Fruit fly (Drosophila melanogaster) whole organism, embryonic: ENCODE data around the gene Rpp14b.

Experiments
- CG12104 ChIP-seq: fragments of 200-800 bp; sonication (Bioruptor generic); optimal IDR thresholded peaks from 3 replicates; lab custom pipeline; 2016; ENCODE audit warnings: missing biosample characterization, missing genetic modification characterization
- CG32772 ChIP-seq: fragments of 200-800 bp; sonication (Bioruptor generic); IDR thresholded peaks from 2 replicates; pipeline ENCODE4 v1.3.6; 2022; ENCODE audit warnings: missing biosample characterization, missing genetic modification characterization
- HLH4C ChIP-seq: fragments of 200-800 bp; sonication (Bioruptor generic); IDR thresholded peaks from 3 replicates; pipeline ENCODE4 v1.3.6; 2022; ENCODE audit warnings: missing biosample characterization, missing genetic modification characterization; ENCODE audit not compliant: partially characterized antibody
- Nf-YB ChIP-seq: fragments of 200-800 bp; sonication (Bioruptor generic); optimal IDR thresholded peaks from 3 replicates; lab custom pipeline; 2019; ENCODE audit warnings: missing biosample characterization, mild to moderate bottlenecking, missing genetic modification characterization, moderate library complexity
- zf30C ChIP-seq: fragments of 200-800 bp; sonication (Bioruptor generic); optimal IDR thresholded peaks from 3 replicates; lab custom pipeline; 2018; ENCODE audit warnings: missing biosample characterization, mild to moderate bottlenecking, missing genetic modification characterization

- TF ChIP-seq Nf-YB (no peak), zf30C (no peak), CG32772 (GFP tag; lab: Robert Waterston, UW) (no peak), CG12104 (GFP tag; lab: Kevin White, UChicago) (no peak), HLH4C (GFP tag; lab: Robert Waterston, UW) (no peak)
Observed at dm6 chr3R:30084137-30084536, 28.4 kb downstream of the Rpp14b start.
